Worm (Caenorhabditis elegans) whole organism, late embryonic: ENCODE results near the gene Y47D7A.3.

ENCODE experiments used
- F13H6.1 ChIP-seq: sonication (generic microtip); optimal IDR thresholded peaks from 2 replicates; lab custom pipeline; 2016; ENCODE audit warnings: missing genetic modification characterization, missing compliant biosample characterization
- K09A11.1 ChIP-seq: sonication (generic microtip); optimal IDR thresholded peaks from 2 replicates; lab custom pipeline; 2017; ENCODE audit warnings: antibody characterized with exemption, mild to moderate bottlenecking, missing genetic modification characterization, missing compliant biosample characterization; ENCODE audit not compliant: insufficient read depth
- T23F11.4 ChIP-seq: fragments of 200-800 bp; sonication (Bioruptor generic); optimal IDR thresholded peaks from 2 replicates; lab custom pipeline; 2018; ENCODE audit warnings: mild to moderate bottlenecking, missing genetic modification characterization, missing compliant biosample characterization
- Y22D7AL.16 ChIP-seq: sonication (generic microtip); optimal IDR thresholded peaks from 2 replicates; lab custom pipeline; 2016; ENCODE audit warnings: missing genetic modification characterization, missing compliant biosample characterization
- ahr-1 ChIP-seq: sonication (generic microtip); optimal IDR thresholded peaks from 2 replicates; lab custom pipeline; 2016; ENCODE audit warnings: missing genetic modification characterization, missing compliant biosample characterization
- ama-1 ChIP-seq: fragments of 150-350 bp; optimal IDR thresholded peaks from 2 replicates; lab custom pipeline; 2014
- ceh-2 ChIP-seq: sonication (generic microtip); optimal IDR thresholded peaks from 2 replicates; lab custom pipeline; 2016; ENCODE audit warnings: missing genotype, missing genetic modification characterization, missing compliant biosample characterization
- ceh-45 ChIP-seq: fragments of 200-800 bp; sonication (Bioruptor generic); IDR thresholded peaks from 2 replicates; pipeline ENCODE4 v1.3.6; 2022; ENCODE audit warnings: missing genetic modification reagents, missing genetic modification characterization, missing compliant biosample characterization
- ceh-48 ChIP-seq: sonication (generic microtip); optimal IDR thresholded peaks from 2 replicates; lab custom pipeline; 2016; ENCODE audit warnings: missing genetic modification characterization, inconsistent platforms, missing compliant biosample characterization
- dmd-4 ChIP-seq: sonication (generic microtip); optimal IDR thresholded peaks from 2 replicates; lab custom pipeline; 2016; ENCODE audit warnings: borderline replicate concordance, missing genetic modification characterization, missing compliant biosample characterization
- dve-1 ChIP-seq: sonication (generic microtip); optimal IDR thresholded peaks from 2 replicates; lab custom pipeline; 2017; ENCODE audit warnings: antibody characterized with exemption, mild to moderate bottlenecking, missing genetic modification characterization, missing compliant biosample characterization
- elt-2 ChIP-seq: sonication (generic microtip); optimal IDR thresholded peaks from 2 replicates; lab custom pipeline; 2016; ENCODE audit warnings: missing genetic modification reagents, missing genetic modification characterization, missing compliant biosample characterization
- ets-4 ChIP-seq: sonication (generic microtip); optimal IDR thresholded peaks from 2 replicates; lab custom pipeline; 2016; ENCODE audit warnings: missing genetic modification characterization, missing compliant biosample characterization
- eyg-1 ChIP-seq: sonication (generic microtip); optimal IDR thresholded peaks from 2 replicates; lab custom pipeline; 2016; ENCODE audit warnings: missing genotype, missing genetic modification characterization, missing compliant biosample characterization
- fkh-10 ChIP-seq: fragments of 150-350 bp; optimal IDR thresholded peaks from 2 replicates; lab custom pipeline; 2014; ENCODE audit warnings: missing biosample characterization, missing genetic modification reagents, missing genetic modification characterization
- fkh-6 ChIP-seq: sonication (generic microtip); optimal IDR thresholded peaks from 2 replicates; lab custom pipeline; 2016; ENCODE audit warnings: missing genetic modification characterization, missing compliant biosample characterization
- gmeb-2 ChIP-seq: sonication (generic microtip); optimal IDR thresholded peaks from 2 replicates; lab custom pipeline; 2016; ENCODE audit warnings: missing genetic modification characterization, inconsistent platforms, missing compliant biosample characterization
- hlh-13 ChIP-seq: fragments of 200-800 bp; sonication (Bioruptor generic); optimal IDR thresholded peaks from 2 replicates; lab custom pipeline; 2018; ENCODE audit warnings: mild to moderate bottlenecking, missing genetic modification characterization, missing compliant biosample characterization
- hlh-15 ChIP-seq: sonication (generic microtip); optimal IDR thresholded peaks from 2 replicates; lab custom pipeline; 2016; ENCODE audit warnings: missing genetic modification characterization, missing compliant biosample characterization
- hlh-6 ChIP-seq: sonication (generic microtip); optimal IDR thresholded peaks from 2 replicates; lab custom pipeline; 2016; ENCODE audit warnings: missing genotype, missing genetic modification characterization, missing compliant biosample characterization
- hlh-8 ChIP-seq: sonication (generic microtip); optimal IDR thresholded peaks from 2 replicates; lab custom pipeline; 2016; ENCODE audit warnings: missing genotype, missing genetic modification characterization, missing compliant biosample characterization
- lim-6 ChIP-seq: sonication (generic microtip); optimal IDR thresholded peaks from 2 replicates; lab custom pipeline; 2016; ENCODE audit warnings: missing genetic modification characterization, missing compliant biosample characterization
- madf-2 ChIP-seq: sonication (generic microtip); optimal IDR thresholded peaks from 2 replicates; lab custom pipeline; 2017; ENCODE audit warnings: missing genetic modification characterization, missing compliant biosample characterization
- nfya-1 ChIP-seq: sonication (generic microtip); optimal IDR thresholded peaks from 2 replicates; lab custom pipeline; 2017; ENCODE audit warnings: missing genetic modification characterization, mild to moderate bottlenecking, missing compliant biosample characterization, antibody characterized with exemption, moderate library complexity
- nhr-232 ChIP-seq: sonication (generic microtip); optimal IDR thresholded peaks from 2 replicates; lab custom pipeline; 2016; ENCODE audit warnings: missing genetic modification characterization, missing compliant biosample characterization
- npax-4 ChIP-seq: sonication (generic microtip); optimal IDR thresholded peaks from 2 replicates; lab custom pipeline; 2016; ENCODE audit warnings: missing genetic modification characterization, missing compliant biosample characterization
- pag-3 ChIP-seq: sonication (generic microtip); optimal IDR thresholded peaks from 2 replicates; lab custom pipeline; 2016; ENCODE audit warnings: missing compliant biosample characterization, missing genetic modification characterization, borderline replicate concordance
- rnt-1 ChIP-seq: sonication (generic microtip); optimal IDR thresholded peaks from 2 replicates; lab custom pipeline; 2016; ENCODE audit warnings: missing genetic modification characterization, missing compliant biosample characterization
- sdc-2 ChIP-seq: sonication (generic microtip); optimal IDR thresholded peaks from 2 replicates; lab custom pipeline; 2016; ENCODE audit warnings: missing genotype, missing genetic modification characterization, missing compliant biosample characterization
- sox-2 ChIP-seq: fragments of 200-800 bp; sonication (Bioruptor generic); IDR thresholded peaks from 2 replicates; pipeline ENCODE4 v1.3.6; 2022; ENCODE audit warnings: missing genetic modification reagents, missing genetic modification characterization, missing compliant biosample characterization
- tbx-2 ChIP-seq: sonication (generic microtip); optimal IDR thresholded peaks from 2 replicates; lab custom pipeline; 2016; ENCODE audit warnings: missing genetic modification characterization, missing compliant biosample characterization
- tbx-7 ChIP-seq: sonication (generic microtip); optimal IDR thresholded peaks from 2 replicates; lab custom pipeline; 2016; ENCODE audit warnings: missing genotype, missing genetic modification characterization, missing compliant biosample characterization
- unc-3 ChIP-seq, 2 experiments: fragments of 200-800 bp in 1 of 2; sonication (Bioruptor generic) in 1 of 2; sonication (generic microtip) in 1 of 2; conservative IDR thresholded peaks in 1 of 2; optimal IDR thresholded peaks in 1 of 2; 2 replicates each; pipeline versions ENCODE4 v1.3.6 to Lab custom; 2016 to 2022; ENCODE audit warnings: missing compliant biosample characterization in 2 of 2, missing genetic modification characterization in 2 of 2, missing genetic modification reagents in 1 of 2
- unc-55 ChIP-seq: sonication (generic microtip); optimal IDR thresholded peaks from 2 replicates; lab custom pipeline; 2017; ENCODE audit warnings: missing biosample characterization, missing genetic modification reagents, missing genetic modification characterization

Y47D7A.3 gene

DNA sequence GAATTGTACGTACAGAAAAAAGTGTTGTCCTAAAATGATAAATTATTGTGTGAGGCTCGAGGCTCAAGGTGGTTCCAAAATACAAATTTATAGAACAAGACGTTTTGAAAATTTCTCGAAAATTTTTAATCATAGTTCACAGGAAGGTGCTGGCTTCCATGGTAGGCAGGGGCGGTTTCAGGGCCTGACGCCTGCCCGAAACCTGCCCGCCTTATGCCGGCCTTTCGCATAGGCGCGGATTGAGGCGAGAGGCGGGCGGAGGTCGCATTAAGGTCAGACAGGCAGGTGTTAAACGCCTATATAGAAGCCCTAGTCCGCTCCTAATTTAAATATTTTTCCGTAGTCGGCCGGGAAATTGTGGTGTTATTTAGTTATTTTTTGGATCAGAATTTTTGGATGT is 12.3 kb downstream of the Y47D7A.3 start:
- TF ChIP-seq hlh-15 (tag; lab: Kevin White, UChicago): no peak
- TF ChIP-seq nfya-1: no peak
- TF ChIP-seq unc-55 (GFP tag; lab: Kevin White, UChicago): no peak
- TF ChIP-seq fkh-6 (tag; lab: Kevin White, UChicago): no peak
- TF ChIP-seq dmd-4: no peak
- no peak for TF ChIP-seq ets-4 (tag; lab: Kevin White, UChicago)
- no peak for TF ChIP-seq sox-2
- no peak for TF ChIP-seq tbx-2 (tag; lab: Kevin White, UChicago)
- TF ChIP-seq gmeb-2: no peak
- TF ChIP-seq tbx-7: no peak
- TF ChIP-seq ceh-45 (GFP tag; lab: Robert Waterston, UW): no peak
- no peak for TF ChIP-seq sdc-2
- TF ChIP-seq F13H6.1: no peak

DNA sequence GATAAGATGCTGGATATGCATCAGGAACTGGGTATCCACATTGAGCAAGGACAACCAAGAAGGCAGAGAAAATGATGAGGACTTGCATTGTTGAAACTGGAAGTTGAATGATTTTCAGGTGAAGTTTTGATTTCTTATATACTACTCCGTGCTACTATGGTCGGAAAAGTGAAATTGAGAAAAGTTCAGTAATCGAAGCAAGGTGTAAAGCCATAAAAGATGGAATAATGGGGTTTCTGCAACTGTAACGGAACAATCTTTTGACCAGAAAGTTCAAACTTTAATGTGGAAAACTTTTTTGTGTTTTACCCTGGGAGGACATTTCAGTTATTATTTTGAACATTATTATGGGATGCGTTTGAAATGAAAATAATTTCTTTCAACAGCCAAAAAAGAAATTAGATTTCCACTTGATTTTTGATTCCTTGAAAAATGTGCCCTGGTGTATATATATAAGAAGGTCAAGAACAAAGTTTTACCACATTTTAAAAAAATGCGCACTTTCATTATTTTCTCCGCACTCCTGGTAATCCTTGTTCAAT is 13.2 kb downstream of the Y47D7A.3 start, which contains the start of the genes Y47D7A.9 and Y47D7A.19:
TSS of gene Y47D7A.9 (minus strand) at position 101 of the 542 bp plus-strand sequence.
TSS of gene Y47D7A.19 (plus strand) at position 492 of the 542 bp plus-strand sequence.
- TF ChIP-seq madf-2 (no peak), lim-6 (no peak), ama-1 (lab: Kevin White, UChicago) (no peak), Y22D7AL.16 (tag; lab: Kevin White, UChicago) (no peak), hlh-6 (tag; lab: Kevin White, UChicago) (no peak), sox-2 (no peak), fkh-10 (GFP tag; lab: Kevin White, UChicago) (no peak), ahr-1 (tag; lab: Kevin White, UChicago) (no peak), ceh-48 (tag; lab: Kevin White, UChicago) (no peak), K09A11.1 (tag; lab: Kevin White, UChicago) (no peak), dve-1 (tag; lab: Kevin White, UChicago) (no peak), nhr-232 (tag; lab: Kevin White, UChicago) (no peak), eyg-1 (tag; lab: Kevin White, UChicago) (no peak), unc-3 (GFP tag; conservative IDR thresholded peaks at IDR 0.05; lab: Robert Waterston, UW) (no peak), unc-3 (tag; optimal IDR thresholded peaks at IDR 0.05; lab: Kevin White, UChicago) (no peak), hlh-13 (GFP tag; lab: Kevin White, UChicago) (no peak), tbx-7 (no peak), hlh-8 (tag; lab: Kevin White, UChicago) (no peak), ceh-2 (no peak), hlh-15 (tag; lab: Kevin White, UChicago) (no peak)

DNA sequence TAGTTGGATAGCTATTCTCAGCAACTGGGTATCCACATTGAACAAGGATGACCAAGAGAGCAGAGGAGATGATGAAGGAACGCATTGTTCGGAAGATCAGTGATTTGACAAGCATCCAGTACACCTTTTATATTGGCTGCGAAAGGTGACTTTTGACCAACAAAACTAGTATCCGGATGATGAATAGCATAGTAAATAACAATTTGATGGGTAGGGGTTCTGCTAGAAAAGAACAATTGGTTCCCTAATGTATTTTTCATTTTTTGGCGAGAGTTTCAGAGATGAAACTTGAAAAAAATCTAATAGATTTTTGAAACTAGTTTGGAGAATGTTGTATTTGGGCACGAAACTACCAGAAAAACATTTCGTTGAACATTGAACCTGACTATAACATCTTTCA is 17.5 kb downstream of the Y47D7A.3 start, which contains the start of gene Y47D7A.11:
TSS of gene Y47D7A.11 (minus strand) at position 101 of the 400 bp plus-strand sequence.
- TF ChIP-seq T23F11.4 (GFP tag; lab: Kevin White, UChicago): no peak
- no peak for TF ChIP-seq unc-3 (GFP tag; conservative IDR thresholded peaks at IDR 0.05; lab: Robert Waterston, UW)
- no peak for TF ChIP-seq unc-3 (tag; optimal IDR thresholded peaks at IDR 0.05; lab: Kevin White, UChicago)
- no peak for TF ChIP-seq npax-4 (tag; lab: Kevin White, UChicago)
- TF ChIP-seq pag-3 (tag; lab: Kevin White, UChicago): no peak
- no peak for TF ChIP-seq fkh-10 (GFP tag; lab: Kevin White, UChicago)
- TF ChIP-seq hlh-13 (GFP tag; lab: Kevin White, UChicago): no peak
- no peak for TF ChIP-seq Y22D7AL.16 (tag; lab: Kevin White, UChicago)

DNA sequence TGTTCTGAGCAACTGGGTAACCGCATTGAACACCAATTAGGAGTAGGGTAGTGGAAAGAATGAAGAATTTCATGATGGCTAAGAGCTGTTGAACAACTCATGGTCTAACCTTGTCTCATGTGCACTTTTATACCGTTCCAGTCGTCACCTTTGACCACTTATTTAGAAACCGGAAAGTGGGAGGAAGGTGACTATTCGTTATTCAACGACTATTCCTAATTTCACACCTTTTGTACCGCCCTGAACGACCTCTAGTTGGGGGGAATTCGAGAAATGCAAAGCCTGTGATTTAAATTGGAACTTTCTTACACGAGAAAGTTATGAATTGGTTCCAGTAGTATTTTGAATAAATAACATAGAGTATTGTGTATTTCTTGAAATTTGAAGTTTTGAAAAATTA is 18.8 kb downstream of the Y47D7A.3 start, which contains the start of gene Y47D7A.12:
TSS of gene Y47D7A.12 (minus strand) at position 101 of the 400 bp plus-strand sequence.
- TF ChIP-seq elt-2 (tag; lab: Kevin White, UChicago) (no peak), ceh-48 (tag; lab: Kevin White, UChicago) (no peak), rnt-1 (tag; lab: Kevin White, UChicago) (no peak), ahr-1 (tag; lab: Kevin White, UChicago) (no peak), hlh-15 (tag; lab: Kevin White, UChicago) (no peak)
- TF ChIP-seq, all 69 proteins: peak for 0
